Worm (Caenorhabditis elegans) whole organism, dauer: ENCODE measurements around the gene F56C3.9.
"Not testable (repeated sequence)": the region's sequence is repeated elsewhere in the genome, so short reads cannot be mapped to it uniquely, and the experiment has no call there.

ENCODE experiments used
- unc-62 ChIP-seq: sonication (generic microtip); optimal IDR thresholded peaks from 2 replicates; lab custom pipeline; 2017; ENCODE audit warnings: missing biosample characterization, missing genetic modification reagents, missing genetic modification characterization

The F56C3.9 gene

ce11 chrX:1393891-1394290, at the start of gene F56C3.9:
F56C3.9 (minus strand) TSS chrX:1393991.
- TF ChIP-seq unc-62, result no peak

DNA sequence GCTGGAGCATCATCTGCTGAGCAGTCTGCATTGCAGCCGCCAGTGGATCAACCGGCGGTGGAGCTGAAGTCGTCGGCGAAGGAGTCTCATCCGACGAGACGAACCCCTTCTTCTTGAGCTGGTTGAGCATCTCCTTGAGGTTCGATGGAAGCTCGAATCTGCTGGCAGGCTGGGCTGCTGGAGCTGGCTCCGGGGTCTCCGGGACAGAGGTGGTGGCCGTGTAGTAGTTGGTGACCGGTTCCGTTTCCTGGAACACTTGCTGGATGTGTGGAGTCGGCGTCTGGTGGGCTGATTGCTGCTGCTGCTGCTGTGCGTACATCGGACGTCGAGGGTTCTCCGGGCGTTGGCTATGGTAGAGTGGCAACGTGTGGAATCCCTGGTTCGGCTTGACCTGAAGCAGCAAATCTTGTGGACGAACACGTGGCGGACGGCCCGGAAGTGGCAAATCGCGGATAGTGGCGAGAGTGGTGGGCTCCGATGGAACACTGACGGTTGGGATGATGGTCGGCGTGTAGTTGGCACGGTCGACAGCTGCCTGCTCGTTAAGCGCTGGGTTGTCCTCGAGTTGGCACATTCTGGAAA, 47.9 kb upstream of the F56C3.9 start:
- TF ChIP-seq unc-62, result no peak

- TF ChIP-seq unc-62, result no peak
Observed at ce11 chrX:1440161-1440560, 46.4 kb upstream of the F56C3.9 start, which contains the start of gene sedl-1. sedl-1 (minus strand) TSS chrX:1440261.

DNA sequence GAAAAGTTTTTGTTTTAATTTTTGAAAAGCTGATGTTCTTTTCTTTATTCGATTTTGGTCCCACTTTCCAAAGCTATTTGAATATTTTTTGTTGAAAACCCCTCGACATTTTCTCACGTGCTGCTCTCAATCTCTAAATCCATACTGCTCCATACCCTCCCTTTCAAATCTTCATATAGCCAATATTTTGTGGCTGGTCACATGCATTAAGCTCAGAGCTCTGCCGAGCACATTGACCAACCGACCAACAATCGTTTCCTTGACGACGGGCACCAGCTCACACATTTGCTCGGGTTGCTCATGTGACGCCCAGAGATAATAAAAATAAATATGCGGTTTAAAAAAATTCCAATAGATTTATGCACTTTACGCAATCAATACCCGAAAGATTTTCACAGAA, 45.1 kb upstream of the F56C3.9 start:
- TF ChIP-seq unc-62, result no peak

DNA sequence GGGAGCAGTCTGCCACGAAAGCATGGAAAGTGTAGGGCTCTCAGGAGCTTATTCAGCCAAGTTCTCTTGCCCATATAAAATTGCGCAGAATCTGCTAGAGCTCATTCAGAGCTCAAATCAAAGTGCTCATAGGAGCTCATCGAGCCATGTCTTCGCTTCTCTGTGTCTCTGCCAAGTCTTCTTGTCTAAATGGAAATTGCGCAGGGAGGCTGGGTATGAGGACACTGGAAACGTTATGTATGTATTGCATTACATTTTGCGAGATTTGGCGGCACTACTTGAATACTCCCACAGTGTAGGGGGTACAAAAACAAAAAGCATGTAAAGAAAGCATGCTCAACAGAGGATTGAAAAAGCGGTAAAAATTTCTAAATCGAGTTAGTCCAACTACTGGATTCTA, 43.3 kb upstream of the F56C3.9 start:
- no peak for TF ChIP-seq unc-62

- TF ChIP-seq unc-62, result not testable (repeated sequence)
Observed at ce11 chrX:1430707-1431106, 36.9 kb upstream of the F56C3.9 start, which contains the start of gene F19G12.1. F19G12.1 (plus strand) TSS chrX:1431007.

ce11 chrX:1426425-1426824, 32.6 kb upstream of the F56C3.9 start, which contains the start of gene F19G12.11:
F19G12.11 (minus strand) TSS chrX:1426525.
- no peak for TF ChIP-seq unc-62

DNA sequence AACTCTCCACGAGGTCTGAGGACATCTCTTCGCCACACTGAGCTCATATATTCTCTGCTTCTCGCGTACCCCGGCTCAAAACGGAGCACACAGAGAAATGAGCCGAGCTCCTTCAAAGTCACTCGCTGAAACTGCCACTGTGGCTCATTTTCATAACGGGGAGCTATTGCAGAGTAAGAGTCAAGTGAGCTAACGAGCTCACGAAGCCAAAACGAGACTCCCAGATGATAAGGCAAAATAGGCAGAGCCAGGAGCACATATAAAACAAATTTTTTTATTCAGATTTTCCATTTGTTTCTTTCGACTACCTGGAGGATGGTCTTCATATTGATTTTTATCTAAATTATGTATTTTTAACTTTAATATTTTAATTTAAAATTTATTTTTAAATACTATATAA, 30.7 kb upstream of the F56C3.9 start, which contains the start of gene F19G12.3:
TSS of gene F19G12.3 (plus strand) at position 301 of the 400 bp plus-strand sequence.
- TF ChIP-seq unc-62, result no peak

DNA sequence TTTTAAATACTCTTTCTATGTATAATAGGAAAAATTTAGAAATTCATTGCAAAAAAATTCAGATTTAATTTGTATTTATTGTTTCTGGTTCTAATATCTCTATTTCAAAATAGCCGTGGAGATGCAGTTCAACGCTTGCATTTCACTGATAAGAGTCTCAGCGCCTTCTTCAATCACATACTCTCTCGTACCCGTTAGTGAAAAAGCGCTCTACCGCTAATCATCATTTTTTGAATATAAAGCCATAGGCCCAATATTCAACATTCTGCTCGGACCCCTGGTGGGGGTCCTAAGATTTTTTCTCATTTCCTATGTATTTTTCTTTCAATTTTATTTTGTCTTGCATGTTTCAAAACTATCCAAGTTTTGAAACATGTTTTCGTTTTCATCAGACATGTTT, 26.7 kb upstream of the F56C3.9 start:
- TF ChIP-seq unc-62, result no peak

ce11 chrX:1419163-1419696, 25.4 kb upstream of the F56C3.9 start, which contains the start of gene F19G12.9:
F19G12.9 (plus strand) TSS chrX:1419213.
- TF ChIP-seq unc-62, result no peak

ce11 chrX:1416776-1417354, 23.1 kb upstream of the F56C3.9 start, which contains the start of the genes F19G12.4 and F19G12.8:
F19G12.4 (plus strand) TSS chrX:1417304.
F19G12.8 (plus strand) TSS chrX:1417320.
- TF ChIP-seq unc-62, result no peak

DNA sequence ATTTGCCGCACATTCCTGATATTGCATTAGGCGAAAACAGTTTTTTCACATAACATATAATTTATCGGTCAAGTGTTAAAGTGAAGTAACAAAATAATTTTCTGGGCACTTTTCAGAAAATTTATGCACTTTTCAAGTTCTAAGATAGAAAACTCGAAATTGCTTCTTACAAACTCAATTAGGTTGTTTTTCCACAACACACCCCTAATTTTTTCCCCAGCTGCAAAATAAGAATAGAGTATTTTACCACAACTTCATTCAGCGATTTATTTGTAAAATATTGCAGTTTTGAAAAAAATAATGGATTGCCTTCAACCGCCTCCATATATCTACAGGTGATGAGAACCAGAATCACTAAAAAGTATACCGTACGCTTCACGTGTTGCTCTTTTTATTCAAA, 19.1 kb upstream of the F56C3.9 start, which contains the start of gene srh-19:
TSS of gene srh-19 (plus strand) at position 301 of the 400 bp plus-strand sequence.
- TF ChIP-seq unc-62, result no peak

DNA sequence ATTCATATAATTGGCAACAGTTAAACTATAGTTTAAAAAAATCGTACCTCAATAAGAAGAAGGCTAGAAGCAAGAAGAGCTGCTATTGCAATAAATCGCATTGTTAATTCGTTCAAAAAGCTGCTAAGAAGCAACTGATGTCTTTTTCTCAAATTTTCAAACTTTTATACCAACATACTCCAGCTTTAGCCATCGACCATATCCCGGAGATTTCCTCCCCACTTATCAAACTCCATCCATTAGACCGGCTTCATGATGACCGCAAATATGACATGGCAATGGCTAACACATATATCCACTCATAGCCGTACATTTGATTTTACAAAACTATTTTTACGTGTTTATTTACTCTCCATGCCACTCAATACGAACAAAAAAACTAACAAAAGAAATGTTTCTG, 16.8 kb upstream of the F56C3.9 start, which contains the start of gene abu-2:
TSS of gene abu-2 (minus strand) at position 101 of the 400 bp plus-strand sequence.
- TF ChIP-seq unc-62, result no peak

ce11 chrX:1409224-1409623, 15.4 kb upstream of the F56C3.9 start:
- no peak for TF ChIP-seq unc-62

DNA sequence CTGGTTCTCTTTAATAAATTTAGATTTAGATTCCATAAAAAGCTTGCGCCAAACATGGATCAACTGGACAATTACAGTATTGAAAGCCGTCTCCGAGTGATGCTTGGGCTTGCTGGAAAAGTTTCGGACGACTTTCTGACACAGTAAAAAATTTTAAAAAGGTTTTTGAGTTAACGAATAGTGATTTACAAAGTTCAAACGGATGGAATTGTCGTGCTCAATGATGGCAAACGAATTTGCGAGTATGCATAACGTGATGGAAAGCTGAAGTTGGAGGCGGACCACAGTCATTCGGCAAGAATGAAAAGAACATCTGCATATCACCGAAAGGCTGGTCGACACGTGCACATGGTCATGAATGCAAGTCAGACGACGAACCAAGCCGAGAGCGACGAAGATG, 10.2 kb upstream of the F56C3.9 start, which contains the start of gene ZK402.1:
TSS of gene ZK402.1 (plus strand) at position 301 of the 400 bp plus-strand sequence.
- TF ChIP-seq unc-62, result not testable (repeated sequence)

- TF ChIP-seq unc-62, result not testable (repeated sequence)
Observed at ce11 chrX:1403444-1403843, 9.7 kb upstream of the F56C3.9 start, which contains the start of gene ZK402.2. ZK402.2 (plus strand) TSS chrX:1403744.

ce11 chrX:1401259-1401658, 7.5 kb upstream of the F56C3.9 start, which contains the start of gene ZK402.5:
ZK402.5 (minus strand) TSS chrX:1401359.
- TF ChIP-seq unc-62, result no peak
